Worm (Caenorhabditis elegans) whole organism, L4 larva: ENCODE measurements around the gene T21B10.3.
A peak's percentile ranks its signal among the peaks of the same experiment; 100 is the strongest.

ENCODE experiments used
- F49E8.2 ChIP-seq: sonication (generic microtip); optimal IDR thresholded peaks from 2 replicates; lab custom pipeline; 2016; ENCODE audit warnings: missing compliant biosample characterization, mild to moderate bottlenecking, missing genetic modification characterization, borderline replicate concordance
- Y105C5A.15 ChIP-seq: fragments of 200-800 bp; sonication (Bioruptor generic); IDR thresholded peaks from 2 replicates; pipeline ENCODE4 v1.3.6; 2022; ENCODE audit warnings: missing genetic modification characterization, missing compliant biosample characterization
- Y5F2A.4 ChIP-seq: fragments of 200-800 bp; sonication (Bioruptor generic); optimal IDR thresholded peaks from 2 replicates; lab custom pipeline; 2018; ENCODE audit warnings: mild to moderate bottlenecking, missing genetic modification characterization, missing compliant biosample characterization
- aha-1 ChIP-seq: fragments of 150-350 bp; peaks from one replicate; lab custom pipeline; 2014; ENCODE audit warnings: missing biosample characterization, missing genetic modification characterization
- aly-2 ChIP-seq: sonication (generic microtip); optimal IDR thresholded peaks from 2 replicates; lab custom pipeline; 2018; ENCODE audit warnings: missing biosample characterization, missing genetic modification characterization
- ama-1 ChIP-seq: fragments of 150-350 bp; optimal IDR thresholded peaks from 2 replicates; lab custom pipeline; 2014; ENCODE audit warnings: inconsistent platforms, mixed read lengths
- attf-4 ChIP-seq: sonication (generic microtip); optimal IDR thresholded peaks from 3 replicates; lab custom pipeline; 2017; ENCODE audit warnings: missing biosample characterization, missing genetic modification characterization
- ceh-20 ChIP-seq: fragments of 200-800 bp; sonication (Bioruptor generic); IDR thresholded peaks from 2 replicates; pipeline ENCODE4 v1.3.6; 2022; ENCODE audit warnings: missing genetic modification reagents, missing genetic modification characterization, missing compliant biosample characterization
- ceh-28 ChIP-seq: fragments of 150-350 bp; optimal IDR thresholded peaks from 2 replicates; lab custom pipeline; 2014; ENCODE audit warnings: missing biosample characterization, missing genetic modification reagents, missing genetic modification characterization
- ceh-44 ChIP-seq: fragments of 200-800 bp; sonication (Bioruptor generic); IDR thresholded peaks from 2 replicates; pipeline ENCODE4 v1.3.6; 2022; ENCODE audit warnings: missing genetic modification reagents, missing genetic modification characterization, missing compliant biosample characterization
- ctbp-1 ChIP-seq: fragments of 200-800 bp; sonication (Bioruptor generic); IDR thresholded peaks from 2 replicates; pipeline ENCODE4 v1.3.6; 2022; ENCODE audit warnings: missing genetic modification reagents, missing genetic modification characterization, missing compliant biosample characterization
- daf-12 ChIP-seq: fragments of 150-350 bp; optimal IDR thresholded peaks from 2 replicates; lab custom pipeline; 2014; ENCODE audit warnings: missing biosample characterization, missing genetic modification reagents, missing genetic modification characterization
- daf-16 ChIP-seq, 3 experiments: sonication (generic microtip); optimal IDR thresholded peaks; 2 replicates each; lab custom pipeline; 2016 to 2017; ENCODE audit warnings: missing genetic modification characterization in 3 of 3, missing genetic modification reagents in 3 of 3, mild to moderate bottlenecking in 2 of 3, missing compliant biosample characterization in 2 of 3, missing biosample characterization in 1 of 3, moderate library complexity in 1 of 3
- dmd-6 ChIP-seq: fragments of 200-800 bp; sonication (Bioruptor generic); IDR thresholded peaks from 2 replicates; pipeline ENCODE4 v1.3.6; 2022; ENCODE audit warnings: missing genetic modification reagents, missing genetic modification characterization, missing compliant biosample characterization
- dmd-8 ChIP-seq: fragments of 200-800 bp; sonication (Bioruptor generic); IDR thresholded peaks from 2 replicates; pipeline ENCODE4 v1.3.6; 2022; ENCODE audit warnings: missing genetic modification characterization, missing compliant biosample characterization
- dpl-1 ChIP-seq: fragments of 150-350 bp; optimal IDR thresholded peaks from 2 replicates; lab custom pipeline; 2014; ENCODE audit warnings: missing biosample characterization, missing genetic modification reagents, missing genetic modification characterization
- duxl-1 ChIP-seq: sonication (generic microtip); optimal IDR thresholded peaks from 2 replicates; lab custom pipeline; 2016; ENCODE audit warnings: mild to moderate bottlenecking, missing genetic modification characterization, moderate library complexity, missing compliant biosample characterization; ENCODE audit not compliant: poor library complexity
- dve-1 ChIP-seq: sonication (generic microtip); optimal IDR thresholded peaks from 2 replicates; lab custom pipeline; 2017; ENCODE audit warnings: antibody characterized with exemption, mild to moderate bottlenecking, missing genetic modification characterization, missing compliant biosample characterization; ENCODE audit not compliant: insufficient read depth
- egl-27 ChIP-seq: sonication (generic microtip); optimal IDR thresholded peaks from 3 replicates; lab custom pipeline; 2017; ENCODE audit warnings: missing biosample characterization, missing genetic modification reagents, missing genetic modification characterization
- gei-8 ChIP-seq: fragments of 200-800 bp; sonication (Bioruptor generic); optimal IDR thresholded peaks from 2 replicates; lab custom pipeline; 2018; ENCODE audit warnings: mild to moderate bottlenecking, missing genetic modification characterization, missing compliant biosample characterization
- hif-1 ChIP-seq, 2 experiments: sonication (generic microtip); optimal IDR thresholded peaks; 2 replicates each; lab custom pipeline; 2016 to 2017; ENCODE audit warnings: missing compliant biosample characterization in 2 of 2, missing genetic modification characterization in 2 of 2, missing genetic modification reagents in 2 of 2, missing genotype in 2 of 2, mild to moderate bottlenecking in 1 of 2
- hlh-11 ChIP-seq: fragments of 200-800 bp; sonication (Bioruptor generic); optimal IDR thresholded peaks from 2 replicates; lab custom pipeline; 2018; ENCODE audit warnings: mild to moderate bottlenecking, missing genetic modification characterization, missing compliant biosample characterization
- hlh-30 ChIP-seq: sonication (generic microtip); optimal IDR thresholded peaks from 2 replicates; lab custom pipeline; 2017; ENCODE audit warnings: antibody characterized with exemption, mild to moderate bottlenecking, missing genetic modification characterization, missing compliant biosample characterization; ENCODE audit not compliant: insufficient read depth
- hmg-1.1 ChIP-seq: fragments of 200-800 bp; sonication (Bioruptor generic); IDR thresholded peaks from 2 replicates; pipeline ENCODE4 v1.3.6; 2022; ENCODE audit warnings: missing genetic modification reagents, missing genetic modification characterization, missing compliant biosample characterization
- jun-1 ChIP-seq: fragments of 150-350 bp; optimal IDR thresholded peaks from 2 replicates; lab custom pipeline; 2014; ENCODE audit warnings: missing biosample characterization, missing genetic modification reagents, missing genetic modification characterization
- lin-38 ChIP-seq: fragments of 200-800 bp; sonication (Bioruptor generic); IDR thresholded peaks from 2 replicates; pipeline ENCODE4 v1.3.6; 2022; ENCODE audit warnings: missing genetic modification reagents, missing genetic modification characterization, missing compliant biosample characterization
- lin-39 ChIP-seq: fragments of 150-350 bp; optimal IDR thresholded peaks from 2 replicates; lab custom pipeline; 2014; ENCODE audit warnings: missing biosample characterization, missing genetic modification reagents, missing genetic modification characterization
- lir-3 ChIP-seq: sonication (generic microtip); optimal IDR thresholded peaks from 2 replicates; lab custom pipeline; 2016; ENCODE audit warnings: mild to moderate bottlenecking, missing genetic modification characterization, missing compliant biosample characterization
- lsy-2 ChIP-seq, 2 experiments: fragments of 150-350 bp in 1 of 2; sonication (generic microtip) in 1 of 2; optimal IDR thresholded peaks; 2 replicates each; lab custom pipeline; 2014 to 2017; ENCODE audit warnings: missing biosample characterization in 2 of 2, missing genetic modification characterization in 2 of 2
- mep-1 ChIP-seq: fragments of 150-350 bp; sonication (generic microtip); optimal IDR thresholded peaks from 3 replicates; lab custom pipeline; 2014; ENCODE audit warnings: missing biosample characterization, missing genetic modification characterization
- mes-2 ChIP-seq: sonication (generic microtip); optimal IDR thresholded peaks from 2 replicates; lab custom pipeline; 2016; ENCODE audit warnings: missing genotype, mild to moderate bottlenecking, missing genetic modification characterization, missing compliant biosample characterization; ENCODE audit not compliant: poor library complexity, severe bottlenecking
- nhr-102 ChIP-seq: sonication (generic microtip); optimal IDR thresholded peaks from 2 replicates; lab custom pipeline; 2016; ENCODE audit warnings: mild to moderate bottlenecking, missing genetic modification characterization, moderate library complexity, missing compliant biosample characterization
- nhr-25 ChIP-seq: sonication (generic microtip); optimal IDR thresholded peaks from 2 replicates; lab custom pipeline; 2017; ENCODE audit warnings: missing genetic modification characterization, mild to moderate bottlenecking, missing compliant biosample characterization, antibody characterized with exemption, moderate library complexity, borderline replicate concordance; ENCODE audit not compliant: insufficient read depth
- nhr-28 ChIP-seq: fragments of 150-350 bp; optimal IDR thresholded peaks from 2 replicates; lab custom pipeline; 2014; ENCODE audit warnings: missing biosample characterization, missing genetic modification characterization
- nhr-41 ChIP-seq: fragments of 200-800 bp; sonication (Bioruptor generic); IDR thresholded peaks from 2 replicates; pipeline ENCODE4 v1.3.6; 2022; ENCODE audit warnings: missing genetic modification reagents, missing genetic modification characterization, missing compliant biosample characterization
- nhr-48 ChIP-seq: sonication (generic microtip); optimal IDR thresholded peaks from 2 replicates; lab custom pipeline; 2016; ENCODE audit warnings: mild to moderate bottlenecking, missing genetic modification characterization, missing compliant biosample characterization
- php-3 ChIP-seq: fragments of 200-800 bp; sonication (Bioruptor generic); IDR thresholded peaks from 2 replicates; pipeline ENCODE4 v1.3.6; 2022; ENCODE audit warnings: missing genetic modification reagents, missing genetic modification characterization, missing compliant biosample characterization
- pqm-1 ChIP-seq: sonication (generic microtip); optimal IDR thresholded peaks from 2 replicates; lab custom pipeline; 2017; ENCODE audit warnings: missing biosample characterization, missing genetic modification characterization
- saeg-2 ChIP-seq: fragments of 200-800 bp; sonication (Bioruptor generic); IDR thresholded peaks from 2 replicates; pipeline ENCODE4 v1.3.6; 2022; ENCODE audit warnings: missing genetic modification reagents, missing genetic modification characterization, missing compliant biosample characterization
- snpc-1.2 ChIP-seq: fragments of 200-800 bp; sonication (Bioruptor generic); IDR thresholded peaks from 2 replicates; pipeline ENCODE4 v1.3.6; 2022; ENCODE audit warnings: missing genetic modification reagents, missing genetic modification characterization, missing compliant biosample characterization
- spr-1 ChIP-seq: sonication (generic microtip); optimal IDR thresholded peaks from 2 replicates; lab custom pipeline; 2016; ENCODE audit warnings: mild to moderate bottlenecking, missing genetic modification characterization, missing compliant biosample characterization
- zag-1 ChIP-seq: fragments of 150-350 bp; optimal IDR thresholded peaks from 2 replicates; lab custom pipeline; 2014; ENCODE audit warnings: missing biosample characterization, missing genetic modification characterization
- zfp-2 ChIP-seq: sonication (generic microtip); optimal IDR thresholded peaks from 2 replicates; lab custom pipeline; 2016; ENCODE audit warnings: mild to moderate bottlenecking, missing genetic modification characterization, missing compliant biosample characterization
- zip-11 ChIP-seq: fragments of 200-800 bp; sonication (Bioruptor generic); IDR thresholded peaks from 2 replicates; pipeline ENCODE4 v1.3.6; 2022; ENCODE audit warnings: missing genetic modification characterization, missing compliant biosample characterization

Gene T21B10.3

ce11 chrII:8923187-8923586 is 11.0 kb upstream of the T21B10.3 start:
- TF ChIP-seq daf-16 (GFP tag; optimal IDR thresholded peaks at IDR 0.05; lab: Kevin White, UChicago), result no peak
- peak; percentile 76 for TF ChIP-seq daf-16 (tag; optimal IDR thresholded peaks at IDR 0.05; lab: Kevin White, UChicago)
- TF ChIP-seq duxl-1 (tag; lab: Kevin White, UChicago), result no peak
- TF ChIP-seq pqm-1 (tag; lab: Kevin White, UChicago), result peak; percentile 64
- TF ChIP-seq hlh-11 (tag; lab: Kevin White, UChicago), result peak; percentile 16
- TF ChIP-seq nhr-28, result peak; percentile 32
- TF ChIP-seq dmd-6, result peak; percentile 46; the same call in 1 of the 2 replicates
- TF ChIP-seq, all 104 proteins: peak for 5

DNA sequence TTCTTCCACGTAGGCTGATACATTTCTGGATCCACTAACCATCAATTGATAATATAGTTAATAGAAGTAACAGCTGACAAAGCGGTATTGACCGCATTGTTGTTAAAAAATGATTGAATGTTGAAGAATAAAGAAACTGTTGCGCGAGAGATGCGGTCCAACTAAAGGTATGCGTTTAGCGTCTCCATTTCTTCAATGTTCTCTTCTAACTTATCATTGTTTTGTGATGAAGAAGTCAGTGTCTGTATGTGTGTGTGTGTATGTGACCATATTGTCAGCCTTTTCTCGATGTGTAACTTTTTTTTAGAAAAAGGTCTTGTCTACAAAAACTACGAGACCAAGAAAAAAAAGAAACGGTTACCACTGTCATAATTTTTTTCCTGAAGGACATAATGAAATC is 7.7 kb upstream of the T21B10.3 start, which contains the start of gene B0457.2:
Gene B0457.2 (minus strand): TSS at position 101 of the 400 bp plus-strand sequence.
- TF ChIP-seq dve-1 (tag; lab: Kevin White, UChicago) (peak; percentile 37), aly-2 (tag; lab: Kevin White, UChicago) (no peak), dmd-8 (no peak), aha-1 (tag; lab: Kevin White, UChicago) (peak; percentile 19), nhr-28 (peak; percentile 63), attf-4 (no peak)

- TF ChIP-seq dmd-6 (no peak), hif-1 (tag; optimal IDR thresholded peaks at IDR 0.05; lab: Kevin White, UChicago) (peak in 1 of 2 experiments; percentile 54), hlh-30 (tag; lab: Kevin White, UChicago) (peak; percentile 16), daf-12 (tag; lab: Kevin White, UChicago) (no peak), mep-1 (tag; lab: Kevin White, UChicago) (peak; percentile 54), mes-2 (tag; lab: Kevin White, UChicago) (peak; percentile 89), dve-1 (tag; lab: Kevin White, UChicago) (peak; percentile 9), lsy-2 (tag; optimal IDR thresholded peaks at IDR 0.05; lab: Kevin White, UChicago) (peak in 1 of 2 experiments; percentile 66), ceh-44 (GFP tag; lab: Robert Waterston, UW) (0 out of 2 replicates have a peak, but pooled peaks have one; percentile 9), jun-1 (tag; lab: Kevin White, UChicago) (no peak), ama-1 (peak; percentile 10), lin-39 (tag; lab: Kevin White, UChicago) (no peak), lir-3 (tag; lab: Kevin White, UChicago) (no peak), dpl-1 (GFP tag; lab: Kevin White, UChicago) (peak; percentile 42), Y105C5A.15 (no peak), spr-1 (tag; lab: Kevin White, UChicago) (no peak), lin-38 (GFP tag; lab: Robert Waterston, UW) (peak; percentile 89), hmg-1.1 (GFP tag; lab: Robert Waterston, UW) (peak; percentile 51; the same call in 1 of the 2 replicates), attf-4 (no peak)
Measured at ce11 chrII:8927253-8927791, 6.9 kb upstream of the T21B10.3 start, which contains the start of gene cct-2. Gene cct-2 (plus strand): TSS chrII:8927741.

ce11 chrII:8929771-8930170 is 4.4 kb upstream of the T21B10.3 start, which contains the start of gene mrpl-50:
Gene mrpl-50 (plus strand): TSS chrII:8929841.
- TF ChIP-seq F49E8.2 (tag; lab: Kevin White, UChicago) (peak; percentile 13), aly-2 (tag; lab: Kevin White, UChicago) (no peak), hlh-11 (tag; lab: Kevin White, UChicago) (no peak), nhr-102 (tag; lab: Kevin White, UChicago) (no peak), egl-27 (tag; lab: Kevin White, UChicago) (no peak), Y5F2A.4 (GFP tag; lab: Kevin White, UChicago) (peak; percentile 17), ctbp-1 (GFP tag; lab: Robert Waterston, UW) (no peak), ama-1 (peak; percentile 75), zfp-2 (no peak), snpc-1.2 (GFP tag; lab: Robert Waterston, UW) (peak; percentile 31; the same call in 1 of the 2 replicates), gei-8 (no peak), saeg-2 (GFP tag; lab: Robert Waterston, UW) (no peak), nhr-48 (tag; lab: Kevin White, UChicago) (no peak), php-3 (GFP tag; lab: Robert Waterston, UW) (no peak), zip-11 (GFP tag; lab: Robert Waterston, UW) (no peak), aha-1 (tag; lab: Kevin White, UChicago) (peak; percentile 82), nhr-41 (no peak), zag-1 (tag; lab: Kevin White, UChicago) (no peak), ceh-28 (tag; lab: Kevin White, UChicago) (no peak), ceh-20 (GFP tag; lab: Robert Waterston, UW) (no peak), nhr-25 (tag; lab: Kevin White, UChicago) (no peak)
